Worm (Caenorhabditis elegans): ENCODE results near the gene ceh-10.

Gene ceh-10

DNA sequence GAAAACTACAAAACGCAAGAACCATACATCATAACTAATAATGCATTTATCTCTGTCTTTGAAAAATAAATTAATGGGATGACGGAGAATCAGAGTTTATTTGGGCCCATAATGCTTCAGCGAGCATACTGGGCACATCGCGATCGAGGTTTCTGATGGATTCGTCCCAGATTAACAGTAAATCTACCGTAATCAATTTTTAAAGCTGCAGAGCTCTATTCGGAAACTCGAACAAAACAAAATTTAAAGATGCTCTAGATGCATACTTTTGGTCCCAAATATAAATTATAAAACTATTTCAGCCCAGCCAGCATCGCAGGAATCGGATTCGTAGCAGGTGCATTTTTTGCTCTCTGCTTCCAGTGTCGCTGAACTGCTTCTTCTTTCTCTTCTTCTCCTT lies 29.2 kb downstream of the ceh-10 start:
- no peak for TF ChIP-seq gmeb-2 (tag; optimal IDR thresholded peaks at IDR 0.05)
- no peak for TF ChIP-seq ref-2 (tag; optimal IDR thresholded peaks at IDR 0.05)
- no peak for TF ChIP-seq fax-1 (tag; optimal IDR thresholded peaks at IDR 0.05)
- peak; percentile 23 for TF ChIP-seq che-1 (tag; optimal IDR thresholded peaks at IDR 0.05)

DNA sequence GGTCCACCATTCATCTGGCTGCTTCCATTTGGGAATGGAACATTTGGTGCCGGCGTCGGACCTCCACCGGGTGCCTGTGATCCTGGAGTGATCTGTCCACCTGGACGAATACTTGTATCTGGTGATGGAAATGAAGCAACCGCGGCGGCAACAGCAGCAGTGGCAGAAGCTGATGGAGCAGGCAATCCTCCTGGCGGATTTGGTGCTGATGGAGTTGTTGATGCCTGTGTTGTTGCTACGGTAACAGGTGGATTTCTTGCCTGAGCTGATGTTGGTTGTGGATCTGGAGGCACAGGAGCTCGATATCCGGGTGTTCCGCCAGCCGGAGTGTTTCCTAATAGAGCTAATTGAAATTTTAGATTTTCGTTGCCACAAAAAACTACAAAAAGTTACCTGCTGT lies 33.6 kb downstream of the ceh-10 start:
- no peak for TF ChIP-seq hlh-13 (GFP tag; optimal IDR thresholded peaks at IDR 0.05)
- no peak for TF ChIP-seq ref-2 (tag; optimal IDR thresholded peaks at IDR 0.05)
- TF ChIP-seq zip-5 (tag; optimal IDR thresholded peaks at IDR 0.05), result no peak
- TF ChIP-seq sdc-2 (tag; optimal IDR thresholded peaks at IDR 0.05), result no peak
- TF ChIP-seq ceh-22 (tag; optimal IDR thresholded peaks at IDR 0.05), result no peak
- TF ChIP-seq pax-1 (tag; optimal IDR thresholded peaks at IDR 0.05), result no peak
- no peak for TF ChIP-seq unc-42 (tag; optimal IDR thresholded peaks at IDR 0.05)
- TF ChIP-seq ceh-24 (tag; optimal IDR thresholded peaks at IDR 0.05), result no peak
- TF ChIP-seq lin-11 (tag; optimal IDR thresholded peaks at IDR 0.05), result no peak
- no peak for TF ChIP-seq hlh-8 (tag; optimal IDR thresholded peaks at IDR 0.05)
- TF ChIP-seq che-1 (tag; optimal IDR thresholded peaks at IDR 0.05), result no peak
- TF ChIP-seq elt-2 (tag; optimal IDR thresholded peaks at IDR 0.05), result no peak
- TF ChIP-seq Y22D7AL.16 (tag; optimal IDR thresholded peaks at IDR 0.05), result no peak
- TF ChIP-seq pros-1 (tag; optimal IDR thresholded peaks at IDR 0.05), result no peak
- no peak for TF ChIP-seq K02D7.2 (tag; optimal IDR thresholded peaks at IDR 0.05)
- TF ChIP-seq ttx-3 (tag; optimal IDR thresholded peaks at IDR 0.05), result no peak
- no peak for TF ChIP-seq ceh-14 (tag; optimal IDR thresholded peaks at IDR 0.05)

DNA sequence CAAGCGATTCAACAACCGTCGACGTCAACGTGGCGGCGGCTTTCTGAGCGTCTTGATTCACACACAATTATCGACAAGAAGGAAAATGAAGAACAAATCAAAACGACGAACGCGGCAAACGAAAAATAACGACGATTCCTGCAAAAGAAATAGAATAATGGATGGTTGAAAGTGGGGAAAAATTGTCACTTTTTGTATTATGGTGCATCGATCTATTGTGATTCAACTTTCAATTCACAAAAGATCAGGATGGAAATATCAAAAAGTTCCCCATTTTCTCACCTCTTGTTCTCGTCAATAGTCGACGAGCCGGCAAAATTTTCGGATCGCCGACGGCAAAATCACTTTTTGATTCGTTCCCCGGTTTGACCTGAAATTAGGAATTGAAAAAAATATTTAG lies 34.5 kb downstream of the ceh-10 start, which contains the start of the genes R12B2.13 and mdt-15:
R12B2.13 (minus strand) TSS at position 101 of the 400 bp plus-strand sequence.
mdt-15 (minus strand) TSS at position 376 of the 400 bp plus-strand sequence.
- no peak for TF ChIP-seq pag-3 (tag; optimal IDR thresholded peaks at IDR 0.05; ENCODE audit: borderline replicate concordance)
- no peak for TF ChIP-seq fax-1 (tag; optimal IDR thresholded peaks at IDR 0.05)
- no peak for TF ChIP-seq nhr-232 (tag; optimal IDR thresholded peaks at IDR 0.05)
- no peak for TF ChIP-seq ceh-2 (tag; optimal IDR thresholded peaks at IDR 0.05)
- TF ChIP-seq gmeb-2 (tag; optimal IDR thresholded peaks at IDR 0.05), result no peak
- TF ChIP-seq C08G9.2 (tag; optimal IDR thresholded peaks at IDR 0.05), result no peak
- no peak for TF ChIP-seq mec-3 (tag; optimal IDR thresholded peaks at IDR 0.05; ENCODE audit: borderline replicate concordance)
- no peak for TF ChIP-seq ceh-31 (tag; optimal IDR thresholded peaks at IDR 0.05)
- TF ChIP-seq dmd-4 (tag; optimal IDR thresholded peaks at IDR 0.05; ENCODE audit: borderline replicate concordance), result no peak
- no peak for TF ChIP-seq pqm-1 (tag; optimal IDR thresholded peaks at IDR 0.05)
- TF ChIP-seq sdc-2 (tag; optimal IDR thresholded peaks at IDR 0.05), result no peak
- TF ChIP-seq K09A11.1 (tag; optimal IDR thresholded peaks at IDR 0.05; ENCODE audit: insufficient read depth), result no peak
- TF ChIP-seq sox-4 (tag; optimal IDR thresholded peaks at IDR 0.05), result no peak

DNA sequence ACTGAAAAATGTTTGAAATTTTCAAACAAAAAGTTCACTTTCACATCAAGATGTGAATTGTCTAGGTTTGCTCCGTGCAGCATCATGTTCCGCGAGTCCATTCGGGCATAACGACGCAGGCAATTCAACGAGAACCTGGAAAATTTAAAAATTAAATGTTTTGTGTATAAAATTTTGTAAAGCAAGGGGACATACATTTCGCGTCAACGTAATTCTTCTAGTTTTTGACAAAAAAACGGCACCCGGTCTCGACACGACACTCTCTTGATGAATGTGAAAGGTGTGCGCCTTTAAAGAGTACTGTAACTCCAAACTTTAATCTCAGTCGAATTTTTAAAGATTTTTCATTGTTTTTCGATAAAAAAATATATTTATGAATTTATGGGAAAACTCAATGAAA lies 35.2 kb downstream of the ceh-10 start, which contains the start of gene R12B2.6:
R12B2.6 (minus strand) TSS at position 101 of the 400 bp plus-strand sequence.
- TF ChIP-seq K09A11.1 (tag; optimal IDR thresholded peaks at IDR 0.05; ENCODE audit: insufficient read depth) (no peak), hlh-30 (tag; optimal IDR thresholded peaks at IDR 0.05; ENCODE audit: insufficient read depth) (no peak), zip-5 (tag; optimal IDR thresholded peaks at IDR 0.05) (no peak), pros-1 (tag; optimal IDR thresholded peaks at IDR 0.05) (no peak), elt-2 (tag; optimal IDR thresholded peaks at IDR 0.05) (no peak), unc-3 (GFP tag; conservative IDR thresholded peaks at IDR 0.05) (no peak), unc-3 (tag; optimal IDR thresholded peaks at IDR 0.05) (no peak), nfya-1 (tag; optimal IDR thresholded peaks at IDR 0.05) (no peak), ahr-1 (tag; optimal IDR thresholded peaks at IDR 0.05) (no peak), ceh-6 (GFP tag; optimal IDR thresholded peaks at IDR 0.05) (no peak), sox-2 (GFP tag; IDR thresholded peaks at IDR 0.05) (no peak), nhr-232 (tag; optimal IDR thresholded peaks at IDR 0.05) (no peak), npax-4 (tag; optimal IDR thresholded peaks at IDR 0.05) (no peak), madf-2 (tag; optimal IDR thresholded peaks at IDR 0.05) (no peak), F13H6.1 (tag; optimal IDR thresholded peaks at IDR 0.05) (no peak)

Data from whole organism, late embryonic.